Worm (Caenorhabditis elegans): ENCODE measurements around the gene maph-1.3.

DNA sequence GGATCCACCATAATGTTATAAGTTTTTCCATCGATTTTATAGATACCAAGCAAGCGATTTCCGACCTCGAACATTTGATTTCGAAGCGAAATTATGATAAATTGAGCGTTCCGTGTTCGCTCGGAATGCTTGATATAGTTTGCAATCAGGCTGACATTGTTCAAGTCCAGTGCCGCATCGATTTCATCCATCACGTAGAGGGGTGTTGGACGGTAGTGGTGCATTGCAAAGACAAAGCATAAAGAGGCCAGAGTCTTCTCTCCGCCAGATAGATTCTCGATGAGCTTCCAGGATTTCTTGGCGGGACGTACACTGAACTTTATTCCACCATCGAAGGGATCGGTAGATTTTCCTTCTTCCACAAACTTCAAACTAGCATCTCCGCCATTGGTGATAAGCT lies 30.3 kb upstream of the maph-1.3 start:
- TF ChIP-seq W03F9.2 (tag; optimal IDR thresholded peaks at IDR 0.05) (no peak), dao-5 (tag; optimal IDR thresholded peaks at IDR 0.05) (no peak)
